Fruit fly (Drosophila melanogaster) whole organism, embryonic: Measurements from ENCODE around the gene CG7945.
A peak's percentile ranks its signal among the peaks of the same experiment; 100 is the strongest.

ENCODE experiments used
- ATbp ChIP-seq: fragments of 200-800 bp; sonication (Bioruptor generic); optimal IDR thresholded peaks from 2 replicates; lab custom pipeline; 2017; ENCODE audit warnings: missing biosample characterization, mild to moderate bottlenecking, missing genetic modification characterization, missing genetic modification reagents
- Ada2b ChIP-seq: fragments of 200-800 bp; sonication (Bioruptor generic); IDR thresholded peaks from 2 replicates; pipeline ENCODE4 v1.3.6; 2022; ENCODE audit warnings: missing biosample characterization, missing genetic modification characterization
- CG11504 ChIP-seq: fragments of 200-800 bp; sonication (Bioruptor generic); optimal IDR thresholded peaks from 3 replicates; lab custom pipeline; 2019; ENCODE audit warnings: missing biosample characterization, mild to moderate bottlenecking, missing genetic modification characterization, moderate library complexity
- CG11696 ChIP-seq: fragments of 200-800 bp; sonication (Bioruptor generic); IDR thresholded peaks from 2 replicates; pipeline ENCODE4 v1.3.6; 2022; ENCODE audit warnings: missing biosample characterization, missing genetic modification characterization
- CG12769 ChIP-seq: fragments of 200-800 bp; sonication (Bioruptor generic); optimal IDR thresholded peaks from 2 replicates; lab custom pipeline; 2019; ENCODE audit warnings: missing biosample characterization, mild to moderate bottlenecking, missing genetic modification characterization, moderate library complexity
- CG13287 ChIP-seq: fragments of 200-800 bp; sonication (Bioruptor generic); IDR thresholded peaks from 2 replicates; pipeline ENCODE4 v1.3.6; 2022; ENCODE audit warnings: missing biosample characterization, missing genetic modification characterization; ENCODE audit not compliant: partially characterized antibody
- CG14667 ChIP-seq: fragments of 200-800 bp; sonication (Bioruptor generic); IDR thresholded peaks from 2 replicates; pipeline ENCODE4 v1.3.6; 2022; ENCODE audit warnings: missing biosample characterization, missing genetic modification characterization
- CG14710 ChIP-seq: fragments of 200-800 bp; sonication (Bioruptor generic); optimal IDR thresholded peaks from 3 replicates; lab custom pipeline; 2019; ENCODE audit warnings: missing biosample characterization, mild to moderate bottlenecking, missing genetic modification characterization, moderate library complexity
- CG15073 ChIP-seq: fragments of 200-800 bp; sonication (Bioruptor generic); optimal IDR thresholded peaks from 2 replicates; lab custom pipeline; 2016; ENCODE audit warnings: missing biosample characterization, missing genetic modification characterization
- CG16779 ChIP-seq: fragments of 200-800 bp; sonication (Bioruptor generic); IDR thresholded peaks from 2 replicates; pipeline ENCODE4 v1.3.6; 2022; ENCODE audit warnings: missing biosample characterization, missing genetic modification characterization
- CG18476 ChIP-seq: fragments of 200-800 bp; sonication (Bioruptor generic); optimal IDR thresholded peaks from 2 replicates; lab custom pipeline; 2016; ENCODE audit warnings: missing biosample characterization, mild to moderate bottlenecking, missing genetic modification characterization
- CG2875 ChIP-seq: fragments of 200-800 bp; sonication (Bioruptor generic); optimal IDR thresholded peaks from 2 replicates; lab custom pipeline; 2017; ENCODE audit warnings: missing biosample characterization, mild to moderate bottlenecking, missing genetic modification characterization, missing genetic modification reagents
- CG30431 ChIP-seq: fragments of 200-800 bp; sonication (Bioruptor generic); optimal IDR thresholded peaks from 2 replicates; lab custom pipeline; 2017; ENCODE audit warnings: missing biosample characterization, missing genetic modification characterization
- CG32767 ChIP-seq: fragments of 200-800 bp; sonication (Bioruptor generic); IDR thresholded peaks from 2 replicates; pipeline ENCODE4 v1.3.6; 2022; ENCODE audit warnings: missing biosample characterization, missing genetic modification characterization
- CG33557 ChIP-seq: fragments of 200-800 bp; sonication (Bioruptor generic); optimal IDR thresholded peaks from 2 replicates; lab custom pipeline; 2019; ENCODE audit warnings: missing biosample characterization, mild to moderate bottlenecking, missing genetic modification characterization, moderate library complexity
- CG3847 ChIP-seq: fragments of 200-800 bp; sonication (Bioruptor generic); IDR thresholded peaks from 2 replicates; pipeline ENCODE4 v1.3.6; 2022; ENCODE audit warnings: missing biosample characterization, missing genetic modification characterization
- CG3995 ChIP-seq: fragments of 200-800 bp; sonication (Bioruptor generic); optimal IDR thresholded peaks from 3 replicates; lab custom pipeline; 2016; ENCODE audit warnings: missing biosample characterization, missing genetic modification characterization
- CG43689 ChIP-seq: fragments of 200-800 bp; sonication (Bioruptor generic); IDR thresholded peaks from 2 replicates; pipeline ENCODE4 v1.3.6; 2022; ENCODE audit warnings: missing biosample characterization, missing genetic modification characterization
- CG6854 ChIP-seq: fragments of 200-800 bp; sonication (Bioruptor generic); optimal IDR thresholded peaks from 3 replicates; lab custom pipeline; 2017; ENCODE audit warnings: missing biosample characterization, mild to moderate bottlenecking, missing genetic modification characterization
- CG7271 ChIP-seq: fragments of 200-800 bp; sonication (Bioruptor generic); optimal IDR thresholded peaks from 2 replicates; lab custom pipeline; 2018; ENCODE audit warnings: missing biosample characterization, mild to moderate bottlenecking, missing genetic modification characterization, moderate library complexity
- CG7556 ChIP-seq: fragments of 200-800 bp; sonication (Bioruptor generic); optimal IDR thresholded peaks from 2 replicates; lab custom pipeline; 2017; ENCODE audit warnings: missing biosample characterization, mild to moderate bottlenecking, missing genetic modification characterization
- CG8478 ChIP-seq: fragments of >200 bp; optimal IDR thresholded peaks from 2 replicates; lab custom pipeline; 2018
- CG9797 ChIP-seq: fragments of 200-800 bp; sonication (Bioruptor generic); optimal IDR thresholded peaks from 3 replicates; lab custom pipeline; 2018; ENCODE audit warnings: missing biosample characterization, mild to moderate bottlenecking, missing genetic modification characterization
- D19B ChIP-seq: fragments of 200-800 bp; sonication (Bioruptor generic); optimal IDR thresholded peaks from 2 replicates; lab custom pipeline; 2017; ENCODE audit warnings: missing biosample characterization, mild to moderate bottlenecking, missing genetic modification characterization
- Dip2 ChIP-seq: fragments of 200-800 bp; sonication (Bioruptor generic); IDR thresholded peaks from 2 replicates; pipeline ENCODE4 v1.3.6; 2022; ENCODE audit warnings: missing biosample characterization, missing genetic modification characterization
- Ets97D ChIP-seq: fragments of 200-800 bp; sonication (Bioruptor generic); optimal IDR thresholded peaks from 3 replicates; lab custom pipeline; 2016; ENCODE audit warnings: missing biosample characterization, missing genetic modification characterization
- HLH54F ChIP-seq: fragments of 200-800 bp; sonication (Bioruptor generic); optimal IDR thresholded peaks from 3 replicates; lab custom pipeline; 2016; ENCODE audit warnings: missing biosample characterization, missing genetic modification characterization
- HLHmδ ChIP-seq: fragments of 200-800 bp; sonication (Bioruptor generic); optimal IDR thresholded peaks from 2 replicates; lab custom pipeline; 2018; ENCODE audit warnings: missing biosample characterization, mild to moderate bottlenecking, missing genetic modification characterization, moderate library complexity
- HmgZ ChIP-seq: fragments of 200-800 bp; sonication (Bioruptor generic); optimal IDR thresholded peaks from 2 replicates; lab custom pipeline; 2018; ENCODE audit warnings: missing biosample characterization, mild to moderate bottlenecking, missing genetic modification characterization
- MTF-1 ChIP-seq: fragments of 200-800 bp; sonication (Bioruptor generic); optimal IDR thresholded peaks from 2 replicates; lab custom pipeline; 2018; ENCODE audit warnings: missing biosample characterization, mild to moderate bottlenecking, missing genetic modification characterization, borderline replicate concordance
- Rx ChIP-seq: fragments of 200-800 bp; sonication (Bioruptor generic); IDR thresholded peaks from 2 replicates; pipeline ENCODE4 v1.3.6; 2022; ENCODE audit warnings: missing biosample characterization, missing genetic modification characterization
- Sry-δ ChIP-seq: fragments of 200-800 bp; sonication (Bioruptor generic); optimal IDR thresholded peaks from 2 replicates; lab custom pipeline; 2016; ENCODE audit warnings: missing biosample characterization, missing genetic modification characterization
- Usf ChIP-seq: fragments of 200-800 bp; sonication (Bioruptor generic); optimal IDR thresholded peaks from 2 replicates; lab custom pipeline; 2017; ENCODE audit warnings: missing genotype, missing biosample characterization, missing genetic modification characterization
- ac ChIP-seq: fragments of 200-800 bp; sonication (Bioruptor generic); optimal IDR thresholded peaks from 3 replicates; lab custom pipeline; 2017; ENCODE audit warnings: missing biosample characterization, mild to moderate bottlenecking, missing genetic modification characterization
- crol ChIP-seq: fragments of 200-800 bp; sonication (Bioruptor generic); IDR thresholded peaks from 2 replicates; pipeline ENCODE4 v1.3.6; 2022; ENCODE audit warnings: missing biosample characterization, missing genetic modification characterization
- ewg ChIP-seq: fragments of 200-800 bp; sonication (Bioruptor generic); optimal IDR thresholded peaks from 3 replicates; lab custom pipeline; 2017; ENCODE audit warnings: mild to moderate bottlenecking, missing biosample characterization, missing genetic modification reagents, missing genetic modification characterization
- eyg ChIP-seq: fragments of 200-800 bp; sonication (Bioruptor generic); optimal IDR thresholded peaks from 3 replicates; lab custom pipeline; 2016; ENCODE audit warnings: missing biosample characterization, missing genetic modification characterization
- gcm2 ChIP-seq: fragments of 200-800 bp; sonication (Bioruptor generic); optimal IDR thresholded peaks from 2 replicates; lab custom pipeline; 2016; ENCODE audit warnings: missing biosample characterization, missing genetic modification characterization
- gsb-n ChIP-seq: fragments of 200-800 bp; sonication (Bioruptor generic); optimal IDR thresholded peaks from 3 replicates; lab custom pipeline; 2018; ENCODE audit warnings: missing biosample characterization, mild to moderate bottlenecking, missing genetic modification characterization
- lmd ChIP-seq: fragments of 200-800 bp; sonication (Bioruptor generic); IDR thresholded peaks from 2 replicates; pipeline ENCODE4 v1.3.6; 2022; ENCODE audit warnings: missing biosample characterization, missing genetic modification characterization
- lov ChIP-seq, 2 experiments: fragments of 200-800 bp in 1 of 2; fragments of >200 bp in 1 of 2; sonication (Bioruptor generic) in 1 of 2; IDR thresholded peaks in 1 of 2; optimal IDR thresholded peaks in 1 of 2; 2 replicates in 1 of 2; 3 replicates in 1 of 2; pipeline versions ENCODE4 v1.3.6 to Lab custom; 2017 to 2022; ENCODE audit warnings: missing biosample characterization in 1 of 2, missing genetic modification characterization in 1 of 2
- nerfin-1 ChIP-seq: fragments of 200-800 bp; sonication (Bioruptor generic); optimal IDR thresholded peaks from 3 replicates; lab custom pipeline; 2019; ENCODE audit warnings: missing biosample characterization, mild to moderate bottlenecking, missing genetic modification characterization, moderate library complexity
- prd ChIP-seq, 3 experiments: fragments of >200 bp in 2 of 3; fragments of 200-800 bp in 1 of 3; sonication (Bioruptor generic) in 1 of 3; optimal IDR thresholded peaks in 2 of 3; IDR thresholded peaks in 1 of 3; 2 replicates in 2 of 3; 3 replicates in 1 of 3; pipeline versions ENCODE4 v1.3.6 to Lab custom; 2017 to 2022; ENCODE audit warnings: missing biosample characterization in 1 of 3, missing genetic modification characterization in 1 of 3
- pum ChIP-seq: fragments of 200-800 bp; sonication (Bioruptor generic); optimal IDR thresholded peaks from 2 replicates; lab custom pipeline; 2016; ENCODE audit warnings: missing biosample characterization, missing genetic modification characterization
- schlank ChIP-seq: fragments of 200-800 bp; sonication (Bioruptor generic); optimal IDR thresholded peaks from 2 replicates; lab custom pipeline; 2018; ENCODE audit warnings: missing biosample characterization, mild to moderate bottlenecking, missing genetic modification characterization
- sens ChIP-seq: fragments of 200-800 bp; sonication (Bioruptor generic); peaks from one replicate; lab custom pipeline; 2016; ENCODE audit warnings: missing biosample characterization, missing genetic modification characterization
- slbo ChIP-seq: fragments of 200-800 bp; sonication (Bioruptor generic); IDR thresholded peaks from 2 replicates; pipeline ENCODE4 v1.3.6; 2022; ENCODE audit warnings: missing biosample characterization, missing genetic modification characterization
- sob ChIP-seq: fragments of 200-800 bp; sonication (Bioruptor generic); IDR thresholded peaks from 2 replicates; pipeline ENCODE4 v1.3.6; 2022; ENCODE audit warnings: missing biosample characterization, missing genetic modification characterization

The CG7945 gene

DNA sequence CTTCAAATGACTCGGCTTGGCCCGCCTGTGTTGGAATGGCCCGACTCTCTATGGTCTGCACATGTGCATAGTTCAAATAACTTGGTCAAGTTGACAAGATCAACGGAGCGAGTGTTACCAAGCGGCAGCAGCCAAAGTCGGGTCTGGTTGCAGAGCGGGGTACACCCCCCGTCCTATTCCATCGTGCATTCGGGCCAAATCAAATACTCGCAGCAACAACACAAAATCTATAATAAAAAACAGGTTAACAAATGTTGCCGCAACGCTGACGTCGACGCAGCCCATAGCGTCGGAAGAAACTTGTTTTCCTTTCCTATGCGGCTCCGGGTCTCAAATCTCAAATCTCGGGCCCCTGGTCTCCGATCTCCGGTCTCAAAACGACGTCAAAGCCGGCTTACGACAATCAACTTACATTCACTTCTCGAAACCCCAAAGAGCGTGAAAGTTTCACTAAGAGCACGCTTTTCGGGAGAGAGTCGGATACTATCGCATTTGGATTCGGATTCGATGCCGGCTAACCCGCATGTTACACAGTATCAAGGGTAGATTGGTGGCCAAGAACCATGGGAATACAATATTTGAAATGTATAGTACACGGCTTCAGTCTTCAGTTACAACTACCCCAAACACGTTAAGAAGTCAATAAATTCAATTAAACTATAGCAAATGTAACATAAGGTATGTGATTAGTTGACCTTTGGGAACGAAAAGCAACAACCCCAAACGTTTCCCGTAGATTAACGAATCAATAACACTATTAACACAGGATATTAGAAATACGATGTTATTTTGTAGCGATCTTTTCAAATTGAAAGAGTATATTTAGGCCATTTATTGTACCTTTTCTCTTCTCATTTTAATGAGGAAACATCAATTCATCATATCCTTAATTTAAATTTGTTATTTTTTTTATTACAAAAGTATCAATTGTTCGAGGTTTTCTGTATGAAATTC lies 10.6 kb upstream of the CG7945 start (continued):
- no peak for TF ChIP-seq CG9797 (GFP tag; lab: Kevin White, UChicago)
- no peak for TF ChIP-seq CG11696 (GFP tag; lab: Robert Waterston, UW)
- peak; percentile 58; the same call in 1 of the 2 replicates for TF ChIP-seq lmd
- peak; percentile 56 for TF ChIP-seq slbo (GFP tag; lab: Robert Waterston, UW)
- peak; percentile 0 for TF ChIP-seq Ets97D
- peak; percentile 7; the same call in 1 of the 2 replicates for TF ChIP-seq Ada2b
- peak; percentile 94 for TF ChIP-seq sens (GFP tag; lab: Kevin White, UChicago)
- TF ChIP-seq nerfin-1 (tag; lab: Kevin White, UChicago) = peak; percentile 53
- TF ChIP-seq Sry-δ (GFP tag; lab: Kevin White, UChicago) = no peak
- TF ChIP-seq CG32767 = no peak
- TF ChIP-seq gcm2 (GFP tag; lab: Kevin White, UChicago) = no peak
- TF ChIP-seq HLH54F (GFP tag; lab: Kevin White, UChicago) = peak; percentile 68
- peak; percentile 59 for TF ChIP-seq pum (GFP tag; lab: Kevin White, UChicago)
- no peak for TF ChIP-seq lov (optimal IDR thresholded peaks at IDR 0.05; lab: Kevin White, UChicago)
- TF ChIP-seq lov (GFP tag; IDR thresholded peaks at IDR 0.05; lab: Robert Waterston, UW) = no peak
- TF ChIP-seq HmgZ (tag; lab: Kevin White, UChicago) = no peak
- peak; percentile 65 for TF ChIP-seq CG14710 (tag; lab: Kevin White, UChicago)
- no peak for TF ChIP-seq prd (optimal IDR thresholded peaks at IDR 0.05; lab: Kevin White, UChicago)
- peak; percentile 58 for TF ChIP-seq prd (GFP tag; IDR thresholded peaks at IDR 0.05; lab: Robert Waterston, UW)
- no peak for TF ChIP-seq CG16779 (GFP tag; lab: Robert Waterston, UW)
- peak; percentile 56 for TF ChIP-seq Usf (GFP tag; lab: Kevin White, UChicago)
- peak; percentile 83 for TF ChIP-seq crol (GFP tag; lab: Robert Waterston, UW)
- peak; percentile 99 for TF ChIP-seq D19B (GFP tag; lab: Kevin White, UChicago)
- TF ChIP-seq CG12769 (tag; lab: Kevin White, UChicago) = peak; percentile 61
- no peak for TF ChIP-seq ac (GFP tag; lab: Kevin White, UChicago)
- peak; percentile 27 for TF ChIP-seq CG6854 (GFP tag; lab: Kevin White, UChicago)
- peak; percentile 52 for TF ChIP-seq CG33557 (GFP tag; lab: Kevin White, UChicago)
- TF ChIP-seq CG7271 (tag; lab: Kevin White, UChicago) = no peak
- peak; percentile 38 for TF ChIP-seq CG14667 (GFP tag; lab: Robert Waterston, UW)
- peak; percentile 50 for TF ChIP-seq ewg
- peak; percentile 46 for TF ChIP-seq CG18476 (GFP tag; lab: Kevin White, UChicago)
- TF ChIP-seq CG15073 (GFP tag; lab: Kevin White, UChicago) = no peak
- TF ChIP-seq sob = no peak
- TF ChIP-seq CG8478 (lab: Kevin White, UChicago) = no peak
- TF ChIP-seq ATbp (GFP tag; lab: Kevin White, UChicago) = peak; percentile 52
- no peak for TF ChIP-seq CG2875 (GFP tag; lab: Kevin White, UChicago)
- no peak for TF ChIP-seq CG3995
- TF ChIP-seq Rx (GFP tag; lab: Robert Waterston, UW) = no peak
- TF ChIP-seq CG11504 (tag; lab: Kevin White, UChicago) = peak; percentile 68
- no peak for TF ChIP-seq CG13287
- TF ChIP-seq CG7556 (GFP tag; lab: Kevin White, UChicago) = peak; percentile 92
- no peak for TF ChIP-seq schlank (tag; lab: Kevin White, UChicago)
- TF ChIP-seq eyg = no peak
- TF ChIP-seq MTF-1 (GFP tag; lab: Kevin White, UChicago) = no peak
- TF ChIP-seq CG30431 (GFP tag; lab: Kevin White, UChicago) = peak; percentile 36
- no peak for TF ChIP-seq CG43689 (GFP tag; lab: Robert Waterston, UW)
- TF ChIP-seq Dip2 = no peak
- TF ChIP-seq CG3847 (GFP tag; lab: Robert Waterston, UW) = peak; percentile 51
- TF ChIP-seq gsb-n (tag; lab: Kevin White, UChicago) = peak; percentile 34
- peak; percentile 13 for TF ChIP-seq HLHmδ
